Fruit fly (Drosophila melanogaster) whole organism, embryonic: ENCODE measurements around the gene Alh.
A peak's percentile ranks its signal among the peaks of the same experiment; 100 is the strongest.

Experiments used
- BEAF-32 ChIP-seq: fragments of 200-800 bp; sonication (Bioruptor generic); optimal IDR thresholded peaks from 3 replicates; lab custom pipeline; 2017; ENCODE audit warnings: missing biosample characterization, missing genetic modification characterization, mild to moderate bottlenecking, moderate library complexity, missing genetic modification reagents
- BtbVII ChIP-seq: fragments of 200-800 bp; sonication (Bioruptor generic); optimal IDR thresholded peaks from 3 replicates; lab custom pipeline; 2017; ENCODE audit warnings: missing biosample characterization, mild to moderate bottlenecking, missing genetic modification characterization
- CG12659 ChIP-seq: fragments of 200-800 bp; sonication (Bioruptor generic); optimal IDR thresholded peaks from 3 replicates; lab custom pipeline; 2017; ENCODE audit warnings: mild to moderate bottlenecking, missing biosample characterization, missing genetic modification reagents, missing genetic modification characterization
- CG13775 ChIP-seq: fragments of 200-800 bp; sonication (Bioruptor generic); optimal IDR thresholded peaks from 3 replicates; lab custom pipeline; 2017; ENCODE audit warnings: missing biosample characterization, mild to moderate bottlenecking, missing genetic modification characterization
- CG15479 ChIP-seq: fragments of 200-800 bp; sonication (Bioruptor generic); optimal IDR thresholded peaks from 3 replicates; lab custom pipeline; 2019; ENCODE audit warnings: missing biosample characterization, mild to moderate bottlenecking, missing genetic modification characterization, moderate library complexity
- CG17186 ChIP-seq: fragments of 200-800 bp; sonication (Bioruptor generic); optimal IDR thresholded peaks from 3 replicates; lab custom pipeline; 2017; ENCODE audit warnings: missing biosample characterization, missing genetic modification reagents, missing genetic modification characterization
- CG1792 ChIP-seq: fragments of 200-800 bp; sonication (Bioruptor generic); optimal IDR thresholded peaks from 2 replicates; lab custom pipeline; 2016; ENCODE audit warnings: missing biosample characterization, missing genetic modification characterization
- CG18764 ChIP-seq: fragments of 200-800 bp; sonication (Bioruptor generic); optimal IDR thresholded peaks from 3 replicates; lab custom pipeline; 2016; ENCODE audit warnings: missing biosample characterization, missing genetic modification characterization
- CG2120 ChIP-seq: fragments of 200-800 bp; sonication (Bioruptor generic); optimal IDR thresholded peaks from 3 replicates; lab custom pipeline; 2016; ENCODE audit warnings: missing biosample characterization, missing genetic modification characterization
- CG3281 ChIP-seq: fragments of 200-800 bp; sonication (Bioruptor generic); optimal IDR thresholded peaks from 3 replicates; lab custom pipeline; 2017; ENCODE audit warnings: missing biosample characterization, mild to moderate bottlenecking, missing genetic modification characterization
- CG34376 ChIP-seq: fragments of 200-800 bp; sonication (Bioruptor generic); optimal IDR thresholded peaks from 2 replicates; lab custom pipeline; 2018; ENCODE audit warnings: missing biosample characterization, mild to moderate bottlenecking, missing genetic modification characterization
- CG4328 ChIP-seq: fragments of 200-800 bp; sonication (Bioruptor generic); optimal IDR thresholded peaks from 3 replicates; lab custom pipeline; 2017; ENCODE audit warnings: missing biosample characterization, missing genetic modification reagents, missing genetic modification characterization
- CG4730 ChIP-seq: fragments of 200-800 bp; sonication (Bioruptor generic); IDR thresholded peaks from 2 replicates; pipeline ENCODE4 v1.3.6; 2022; ENCODE audit warnings: missing biosample characterization, missing genetic modification characterization
- CG6272 ChIP-seq: fragments of 200-800 bp; sonication (Bioruptor generic); IDR thresholded peaks from 2 replicates; pipeline ENCODE4 v1.3.6; 2022; ENCODE audit warnings: missing biosample characterization, missing genetic modification characterization
- CG9797 ChIP-seq: fragments of 200-800 bp; sonication (Bioruptor generic); optimal IDR thresholded peaks from 3 replicates; lab custom pipeline; 2018; ENCODE audit warnings: missing biosample characterization, mild to moderate bottlenecking, missing genetic modification characterization
- CTCF ChIP-seq: fragments of 200-800 bp; sonication (Bioruptor generic); optimal IDR thresholded peaks from 2 replicates; lab custom pipeline; 2017; ENCODE audit warnings: missing biosample characterization, mild to moderate bottlenecking, missing genetic modification characterization, moderate library complexity
- Dp ChIP-seq: fragments of 200-800 bp; sonication (Bioruptor generic); optimal IDR thresholded peaks from 2 replicates; lab custom pipeline; 2018; ENCODE audit warnings: missing biosample characterization, mild to moderate bottlenecking, missing genetic modification characterization, moderate library complexity
- Eip74EF ChIP-seq, 2 experiments: fragments of 200-800 bp in 1 of 2; fragments of >200 bp in 1 of 2; sonication (Bioruptor generic) in 1 of 2; optimal IDR thresholded peaks; 2 replicates each; lab custom pipeline; 2017 to 2019; ENCODE audit warnings: missing biosample characterization in 2 of 2, missing genetic modification characterization in 2 of 2, mild to moderate bottlenecking in 1 of 2, moderate library complexity in 1 of 2
- Hmx ChIP-seq: fragments of 200-800 bp; sonication (Bioruptor generic); optimal IDR thresholded peaks from 2 replicates; lab custom pipeline; 2016; ENCODE audit warnings: missing biosample characterization, missing genetic modification characterization
- Kr ChIP-seq: fragments of 200-800 bp; sonication (Bioruptor generic); optimal IDR thresholded peaks from 2 replicates; lab custom pipeline; 2017; ENCODE audit warnings: missing biosample characterization, mild to moderate bottlenecking, missing genetic modification characterization
- Mrtf ChIP-seq: fragments of 200-800 bp; sonication (Bioruptor generic); IDR thresholded peaks from 3 replicates; pipeline ENCODE4 v1.3.6; 2022; ENCODE audit warnings: missing biosample characterization, missing genetic modification characterization
- Optix ChIP-seq: fragments of 200-800 bp; sonication (Bioruptor generic); IDR thresholded peaks from 3 replicates; pipeline ENCODE4 v1.3.6; 2022; ENCODE audit warnings: missing biosample characterization, missing genetic modification characterization
- Rx ChIP-seq: fragments of 200-800 bp; sonication (Bioruptor generic); IDR thresholded peaks from 2 replicates; pipeline ENCODE4 v1.3.6; 2022; ENCODE audit warnings: missing biosample characterization, missing genetic modification characterization
- Sox102F ChIP-seq: fragments of 200-800 bp; sonication (Bioruptor generic); optimal IDR thresholded peaks from 2 replicates; lab custom pipeline; 2018; ENCODE audit warnings: missing biosample characterization, mild to moderate bottlenecking, missing genetic modification characterization, moderate library complexity
- ab ChIP-seq: fragments of 200-800 bp; sonication (Bioruptor generic); optimal IDR thresholded peaks from 2 replicates; lab custom pipeline; 2016; ENCODE audit warnings: missing biosample characterization, missing genetic modification characterization
- amos ChIP-seq: fragments of 200-800 bp; sonication (Bioruptor generic); IDR thresholded peaks from 2 replicates; pipeline ENCODE4 v1.3.6; 2022; ENCODE audit warnings: missing biosample characterization, missing genetic modification characterization; ENCODE audit not compliant: partially characterized antibody
- ase ChIP-seq: fragments of 200-800 bp; sonication (Bioruptor generic); IDR thresholded peaks from 3 replicates; pipeline ENCODE4 v1.3.6; 2022; ENCODE audit warnings: missing biosample characterization, missing genetic modification characterization
- cato ChIP-seq: fragments of 200-800 bp; sonication (Bioruptor generic); optimal IDR thresholded peaks from 2 replicates; lab custom pipeline; 2016; ENCODE audit warnings: missing biosample characterization, missing genetic modification characterization, borderline replicate concordance
- chif ChIP-seq, 2 experiments: fragments of 200-800 bp; sonication (Bioruptor generic); optimal IDR thresholded peaks; 3 replicates each; lab custom pipeline; 2016; ENCODE audit warnings: missing biosample characterization in 2 of 2, missing genetic modification characterization in 2 of 2
- crc ChIP-seq: fragments of 200-800 bp; sonication (Bioruptor generic); optimal IDR thresholded peaks from 2 replicates; lab custom pipeline; 2016; ENCODE audit warnings: missing biosample characterization, missing genetic modification characterization
- crol ChIP-seq: fragments of 200-800 bp; sonication (Bioruptor generic); IDR thresholded peaks from 2 replicates; pipeline ENCODE4 v1.3.6; 2022; ENCODE audit warnings: missing biosample characterization, missing genetic modification characterization
- da ChIP-seq: fragments of 200-800 bp; sonication (Bioruptor generic); optimal IDR thresholded peaks from 2 replicates; lab custom pipeline; 2016; ENCODE audit warnings: missing biosample characterization, missing genetic modification characterization
- eve ChIP-seq, 2 experiments: fragments of >200 bp; optimal IDR thresholded peaks; 2 replicates each; lab custom pipeline; 2017; ENCODE audit warnings: missing biosample characterization in 2 of 2, missing genetic modification characterization in 2 of 2
- ewg ChIP-seq: fragments of 200-800 bp; sonication (Bioruptor generic); optimal IDR thresholded peaks from 3 replicates; lab custom pipeline; 2017; ENCODE audit warnings: mild to moderate bottlenecking, missing biosample characterization, missing genetic modification reagents, missing genetic modification characterization
- fd3F ChIP-seq: fragments of 200-800 bp; sonication (Bioruptor generic); optimal IDR thresholded peaks from 2 replicates; lab custom pipeline; 2018; ENCODE audit warnings: missing biosample characterization, mild to moderate bottlenecking, missing genetic modification characterization, moderate library complexity
- fu2 ChIP-seq: fragments of 200-800 bp; sonication (Bioruptor generic); optimal IDR thresholded peaks from 2 replicates; lab custom pipeline; 2016; ENCODE audit warnings: missing biosample characterization, missing genetic modification characterization
- hkb ChIP-seq, 2 experiments: fragments of 200-800 bp in 1 of 2; fragments of >200 bp in 1 of 2; sonication (Bioruptor generic) in 1 of 2; IDR thresholded peaks in 1 of 2; optimal IDR thresholded peaks in 1 of 2; 2 replicates each; pipeline versions ENCODE4 v1.3.6 to Lab custom; 2017 to 2022; ENCODE audit warnings: missing biosample characterization in 1 of 2, missing genetic modification characterization in 1 of 2
- lola ChIP-seq, 3 experiments: fragments of >200 bp in 2 of 3; fragments of 200-800 bp in 1 of 3; sonication (Bioruptor generic) in 1 of 3; optimal IDR thresholded peaks; 2 replicates each; lab custom pipeline; 2017 to 2019; ENCODE audit warnings: missing biosample characterization in 3 of 3, missing genetic modification characterization in 3 of 3, mild to moderate bottlenecking in 1 of 3, moderate library complexity in 1 of 3
- nmo ChIP-seq: fragments of 200-800 bp; sonication (Bioruptor generic); optimal IDR thresholded peaks from 2 replicates; lab custom pipeline; 2018; ENCODE audit warnings: missing biosample characterization, mild to moderate bottlenecking, missing genetic modification characterization, moderate library complexity
- otp ChIP-seq: fragments of 200-800 bp; sonication (Bioruptor generic); IDR thresholded peaks from 3 replicates; pipeline ENCODE4, ENCODE4 v1.3.6; 2022; ENCODE audit warnings: missing biosample characterization, missing genetic modification characterization
- peb ChIP-seq: fragments of 200-800 bp; sonication (Bioruptor generic); IDR thresholded peaks from 2 replicates; pipeline ENCODE4 v1.3.6; 2022; ENCODE audit warnings: missing biosample characterization, missing genetic modification characterization
- pho ChIP-seq: fragments of 200-800 bp; sonication (Bioruptor generic); optimal IDR thresholded peaks from 2 replicates; lab custom pipeline; 2016; ENCODE audit warnings: missing biosample characterization, missing genetic modification characterization
- ranshi ChIP-seq: fragments of 200-800 bp; sonication (Bioruptor generic); IDR thresholded peaks from 2 replicates; pipeline ENCODE4 v1.3.6; 2022; ENCODE audit warnings: missing biosample characterization, missing genetic modification characterization
- sc ChIP-seq, 3 experiments: fragments of >200 bp in 2 of 3; fragments of 200-800 bp in 1 of 3; sonication (Bioruptor generic) in 1 of 3; optimal IDR thresholded peaks; 2 replicates in 2 of 3; 3 replicates in 1 of 3; lab custom pipeline; 2017; ENCODE audit warnings: mild to moderate bottlenecking in 1 of 3, missing biosample characterization in 1 of 3, missing genetic modification characterization in 1 of 3, missing genetic modification reagents in 1 of 3
- seq ChIP-seq: fragments of 200-800 bp; sonication (Bioruptor generic); IDR thresholded peaks from 2 replicates; pipeline ENCODE4 v1.3.6; 2022; ENCODE audit warnings: missing biosample characterization, missing genetic modification characterization
- sr ChIP-seq: fragments of 200-800 bp; sonication (Bioruptor generic); IDR thresholded peaks from 3 replicates; pipeline ENCODE4 v1.3.6; 2022; ENCODE audit warnings: missing biosample characterization, missing genetic modification characterization
- stc ChIP-seq: fragments of 200-800 bp; sonication (Bioruptor generic); IDR thresholded peaks from 2 replicates; pipeline ENCODE4 v1.3.6; 2022; ENCODE audit warnings: missing biosample characterization, missing genetic modification characterization
- tgo ChIP-seq: fragments of 200-800 bp; sonication (Bioruptor generic); IDR thresholded peaks from 3 replicates; pipeline ENCODE4 v1.3.6; 2022; ENCODE audit warnings: missing biosample characterization, missing genetic modification characterization
- tx ChIP-seq: fragments of 200-800 bp; sonication (Bioruptor generic); optimal IDR thresholded peaks from 2 replicates; lab custom pipeline; 2016; ENCODE audit warnings: missing biosample characterization, missing genetic modification characterization
- unc-4 ChIP-seq: fragments of 200-800 bp; sonication (Bioruptor generic); IDR thresholded peaks from 2 replicates; pipeline ENCODE4 v1.3.6; 2022; ENCODE audit warnings: missing biosample characterization, missing genetic modification characterization; ENCODE audit not compliant: partially characterized antibody
- wdn ChIP-seq: fragments of 200-800 bp; sonication (Bioruptor generic); IDR thresholded peaks from 2 replicates; pipeline ENCODE4 v1.3.6; 2022; ENCODE audit warnings: missing biosample characterization, missing genetic modification characterization

Gene Alh

DNA sequence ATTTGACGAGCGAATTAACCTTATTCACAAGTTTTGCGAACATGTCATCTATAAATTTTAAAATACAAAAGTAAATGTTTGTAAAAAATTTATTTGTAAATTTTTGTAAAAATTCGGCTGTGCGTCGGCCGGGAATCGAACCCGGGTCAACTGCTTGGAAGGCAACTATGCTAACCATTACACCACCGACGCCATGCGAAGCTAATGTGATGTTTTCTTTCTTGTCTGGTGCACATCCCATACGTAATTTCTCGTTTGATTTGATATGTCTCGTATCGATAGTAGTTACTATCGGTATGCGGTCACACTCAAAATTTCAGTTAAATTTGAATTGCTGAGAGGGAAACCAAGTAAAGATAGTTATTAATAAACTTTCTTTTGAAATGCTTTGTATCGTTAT, 6.8 kb upstream of the Alh start (continued):
- TF ChIP-seq CG34376 (GFP tag; lab: Kevin White, UChicago): no peak
- TF ChIP-seq amos (GFP tag; lab: Robert Waterston, UW): peak; percentile 92
- no peak for TF ChIP-seq BtbVII (GFP tag; lab: Kevin White, UChicago)
- no peak for TF ChIP-seq Kr (GFP tag; lab: Kevin White, UChicago)
- TF ChIP-seq hkb (optimal IDR thresholded peaks at IDR 0.05; lab: Kevin White, UChicago): no peak
- TF ChIP-seq hkb (GFP tag; IDR thresholded peaks at IDR 0.05; lab: Robert Waterston, UW): 0 out of 2 replicates have a peak, but pooled peaks have one; percentile 39
- TF ChIP-seq ewg (GFP tag; lab: Kevin White, UChicago): no peak
- no peak for TF ChIP-seq tx
- TF ChIP-seq wdn (GFP tag; lab: Robert Waterston, UW): no peak
- peak; percentile 79 for TF ChIP-seq BEAF-32 (GFP tag; lab: Kevin White, UChicago)
- no peak for TF ChIP-seq fd3F (GFP tag; lab: Kevin White, UChicago)
- no peak for TF ChIP-seq CG1792 (GFP tag; lab: Kevin White, UChicago)
- no peak for TF ChIP-seq Rx (GFP tag; lab: Robert Waterston, UW)
- peak; percentile 4; the same call in 1 of the 2 replicates for TF ChIP-seq stc (GFP tag; lab: Robert Waterston, UW)
- no peak for TF ChIP-seq sr (GFP tag; lab: Robert Waterston, UW)
- TF ChIP-seq nmo (GFP tag; lab: Kevin White, UChicago): no peak
- no peak for TF ChIP-seq CG4328 (GFP tag; lab: Kevin White, UChicago)
- TF ChIP-seq tgo (GFP tag; lab: Robert Waterston, UW): no peak
- no peak for TF ChIP-seq CTCF (GFP tag; lab: Kevin White, UChicago)
- TF ChIP-seq Sox102F (GFP tag; lab: Kevin White, UChicago): no peak
- TF ChIP-seq cato (GFP tag; lab: Kevin White, UChicago): no peak
- TF ChIP-seq CG9797: peak; percentile 77
- no peak for TF ChIP-seq Hmx (GFP tag; lab: Kevin White, UChicago)
- TF ChIP-seq CG3281 (GFP tag; lab: Kevin White, UChicago): no peak
- no peak for TF ChIP-seq Mrtf (GFP tag; lab: Robert Waterston, UW)
- no peak for TF ChIP-seq Eip74EF (GFP tag; optimal IDR thresholded peaks at IDR 0.05; lab: Kevin White, UChicago)
- TF ChIP-seq Optix: no peak
- no peak for TF ChIP-seq CG12659 (GFP tag; lab: Kevin White, UChicago)
- no peak for TF ChIP-seq CG15479 (GFP tag; lab: Kevin White, UChicago)
- peak; percentile 81 for TF ChIP-seq Dp
- TF ChIP-seq CG17186 (GFP tag; lab: Kevin White, UChicago): no peak
- TF ChIP-seq chif (GFP tag; optimal IDR thresholded peaks at IDR 0.05; lab: Kevin White, UChicago): no peak
- no peak for TF ChIP-seq sc (optimal IDR thresholded peaks at IDR 0.05; lab: Kevin White, UChicago)
- no peak for TF ChIP-seq sc (GFP tag; optimal IDR thresholded peaks at IDR 0.05; lab: Kevin White, UChicago)
- no peak for TF ChIP-seq CG13775
- TF ChIP-seq CG2120 (GFP tag; lab: Kevin White, UChicago): no peak
- no peak for TF ChIP-seq crol (GFP tag; lab: Robert Waterston, UW)
- TF ChIP-seq fu2 (GFP tag; lab: Kevin White, UChicago): no peak
- TF ChIP-seq lola (GFP tag; optimal IDR thresholded peaks at IDR 0.05; lab: Kevin White, UChicago): no peak
- peak; percentile 8; the same call in 1 of the 3 replicates for TF ChIP-seq otp (GFP tag; lab: Robert Waterston, UW)
- TF ChIP-seq ab (GFP tag; lab: Kevin White, UChicago): no peak
- no peak for TF ChIP-seq CG6272 (GFP tag; lab: Robert Waterston, UW)
- no peak for TF ChIP-seq da (GFP tag; lab: Kevin White, UChicago)
- no peak for TF ChIP-seq peb (GFP tag; lab: Robert Waterston, UW)
- no peak for TF ChIP-seq crc (GFP tag; lab: Kevin White, UChicago)
- no peak for TF ChIP-seq pho (GFP tag; lab: Kevin White, UChicago)
- TF ChIP-seq ranshi (GFP tag; lab: Robert Waterston, UW): no peak
- no peak for TF ChIP-seq seq (GFP tag; lab: Robert Waterston, UW)
- no peak for TF ChIP-seq ase (GFP tag; lab: Robert Waterston, UW)
- no peak for TF ChIP-seq CG4730 (GFP tag; lab: Robert Waterston, UW)
- no peak for TF ChIP-seq eve (GFP tag; optimal IDR thresholded peaks at IDR 0.05; lab: Kevin White, UChicago)
- peak; percentile 94 for TF ChIP-seq unc-4 (GFP tag; lab: Robert Waterston, UW)
- TF ChIP-seq CG18764 (GFP tag; lab: Kevin White, UChicago): no peak
